Fruit fly (Drosophila melanogaster) whole organism, embryonic: ENCODE data around the gene CG32708.

ENCODE experiments used
- B-H2 ChIP-seq: fragments of 200-800 bp; sonication (Bioruptor generic); optimal IDR thresholded peaks from 2 replicates; lab custom pipeline; 2018; ENCODE audit warnings: missing biosample characterization, mild to moderate bottlenecking, missing genetic modification characterization
- Bdp1 ChIP-seq: fragments of 200-800 bp; sonication (Bioruptor generic); optimal IDR thresholded peaks from 3 replicates; lab custom pipeline; 2016; ENCODE audit warnings: missing biosample characterization, missing genetic modification characterization
- BtbVII ChIP-seq: fragments of 200-800 bp; sonication (Bioruptor generic); optimal IDR thresholded peaks from 3 replicates; lab custom pipeline; 2017; ENCODE audit warnings: missing biosample characterization, mild to moderate bottlenecking, missing genetic modification characterization
- CG10274 ChIP-seq: fragments of 200-800 bp; sonication (Bioruptor generic); optimal IDR thresholded peaks from 3 replicates; lab custom pipeline; 2017; ENCODE audit warnings: missing biosample characterization, mild to moderate bottlenecking, missing genetic modification characterization
- CG10321 ChIP-seq: fragments of 200-800 bp; sonication (Bioruptor generic); IDR thresholded peaks from 2 replicates; pipeline ENCODE4 v1.3.6; 2022; ENCODE audit warnings: missing biosample characterization, missing genetic modification characterization
- CG10366 ChIP-seq: fragments of 200-800 bp; sonication (Bioruptor generic); IDR thresholded peaks from 2 replicates; pipeline ENCODE4 v1.3.6; 2022; ENCODE audit warnings: missing biosample characterization, missing genetic modification characterization
- CG1233 ChIP-seq: fragments of 200-800 bp; sonication (Bioruptor generic); optimal IDR thresholded peaks from 4 replicates; lab custom pipeline; 2018; ENCODE audit warnings: missing biosample characterization, mild to moderate bottlenecking, missing genetic modification characterization
- CG13287 ChIP-seq: fragments of 200-800 bp; sonication (Bioruptor generic); IDR thresholded peaks from 2 replicates; pipeline ENCODE4 v1.3.6; 2022; ENCODE audit warnings: missing biosample characterization, missing genetic modification characterization; ENCODE audit not compliant: partially characterized antibody
- CG14965 ChIP-seq: fragments of 200-800 bp; sonication (Bioruptor generic); optimal IDR thresholded peaks from 2 replicates; lab custom pipeline; 2016; ENCODE audit warnings: missing biosample characterization, missing genetic modification characterization, borderline replicate concordance
- CG15479 ChIP-seq: fragments of 200-800 bp; sonication (Bioruptor generic); optimal IDR thresholded peaks from 3 replicates; lab custom pipeline; 2019; ENCODE audit warnings: missing biosample characterization, mild to moderate bottlenecking, missing genetic modification characterization, moderate library complexity
- CG1647 ChIP-seq: fragments of 200-800 bp; sonication (Bioruptor generic); optimal IDR thresholded peaks from 3 replicates; lab custom pipeline; 2016; ENCODE audit warnings: missing biosample characterization, missing genetic modification characterization
- CG16813 ChIP-seq: fragments of 200-800 bp; sonication (Bioruptor generic); IDR thresholded peaks from 3 replicates; pipeline ENCODE4 v1.3.6; 2022; ENCODE audit warnings: missing biosample characterization, missing genetic modification characterization; ENCODE audit not compliant: partially characterized antibody
- CG17568 ChIP-seq: fragments of 200-800 bp; sonication (Bioruptor generic); optimal IDR thresholded peaks from 2 replicates; lab custom pipeline; 2018; ENCODE audit warnings: missing biosample characterization, mild to moderate bottlenecking, missing genetic modification characterization, moderate library complexity
- CG1792 ChIP-seq: fragments of 200-800 bp; sonication (Bioruptor generic); optimal IDR thresholded peaks from 2 replicates; lab custom pipeline; 2016; ENCODE audit warnings: missing biosample characterization, missing genetic modification characterization
- CG18599 ChIP-seq: fragments of 200-800 bp; sonication (Bioruptor generic); optimal IDR thresholded peaks from 3 replicates; lab custom pipeline; 2017; ENCODE audit warnings: missing biosample characterization, missing genetic modification characterization, mild to moderate bottlenecking, moderate library complexity, missing genetic modification reagents
- CG31441 ChIP-seq: fragments of 200-800 bp; sonication (Bioruptor generic); IDR thresholded peaks from 2 replicates; pipeline ENCODE4 v1.3.6; 2022; ENCODE audit warnings: missing biosample characterization, missing genetic modification characterization
- CG3726 ChIP-seq: fragments of 200-800 bp; sonication (Bioruptor generic); IDR thresholded peaks from 3 replicates; pipeline ENCODE4, ENCODE4 v1.3.6; 2022; ENCODE audit warnings: missing biosample characterization, missing genetic modification characterization
- CG6254 ChIP-seq: fragments of 200-800 bp; sonication (Bioruptor generic); optimal IDR thresholded peaks from 3 replicates; lab custom pipeline; 2017; ENCODE audit warnings: mild to moderate bottlenecking, missing biosample characterization, missing genetic modification reagents, missing genetic modification characterization
- CG6791 ChIP-seq: fragments of 200-800 bp; sonication (Bioruptor generic); IDR thresholded peaks from 3 replicates; pipeline ENCODE4 v1.3.6; 2022; ENCODE audit warnings: missing biosample characterization, missing genetic modification characterization; ENCODE audit not compliant: partially characterized antibody
- CG7786 ChIP-seq: fragments of 200-800 bp; sonication (Bioruptor generic); optimal IDR thresholded peaks from 2 replicates; lab custom pipeline; 2016; ENCODE audit warnings: missing biosample characterization, missing genetic modification characterization
- CG7928 ChIP-seq: fragments of 200-800 bp; sonication (Bioruptor generic); optimal IDR thresholded peaks from 2 replicates; lab custom pipeline; 2017; ENCODE audit warnings: missing biosample characterization, mild to moderate bottlenecking, missing genetic modification characterization
- CG8478 ChIP-seq: fragments of >200 bp; optimal IDR thresholded peaks from 2 replicates; lab custom pipeline; 2018
- CG9797 ChIP-seq: fragments of 200-800 bp; sonication (Bioruptor generic); optimal IDR thresholded peaks from 3 replicates; lab custom pipeline; 2018; ENCODE audit warnings: missing biosample characterization, mild to moderate bottlenecking, missing genetic modification characterization
- CG9817 ChIP-seq: fragments of 200-800 bp; sonication (Bioruptor generic); optimal IDR thresholded peaks from 2 replicates; lab custom pipeline; 2018; ENCODE audit warnings: missing biosample characterization, mild to moderate bottlenecking, missing genetic modification characterization, moderate library complexity
- Elba2 ChIP-seq: fragments of 200-800 bp; sonication (Bioruptor generic); optimal IDR thresholded peaks from 3 replicates; lab custom pipeline; 2016; ENCODE audit warnings: missing biosample characterization, missing genetic modification characterization
- HLH4C ChIP-seq: fragments of 200-800 bp; sonication (Bioruptor generic); IDR thresholded peaks from 3 replicates; pipeline ENCODE4 v1.3.6; 2022; ENCODE audit warnings: missing biosample characterization, missing genetic modification characterization; ENCODE audit not compliant: partially characterized antibody
- HmgZ ChIP-seq: fragments of 200-800 bp; sonication (Bioruptor generic); optimal IDR thresholded peaks from 2 replicates; lab custom pipeline; 2018; ENCODE audit warnings: missing biosample characterization, mild to moderate bottlenecking, missing genetic modification characterization
- Lhr ChIP-seq: fragments of 200-800 bp; sonication (Bioruptor generic); optimal IDR thresholded peaks from 3 replicates; lab custom pipeline; 2017; ENCODE audit warnings: mild to moderate bottlenecking, missing biosample characterization, missing genetic modification reagents, missing genetic modification characterization
- Med ChIP-seq: fragments of 200-800 bp; sonication (Bioruptor generic); peaks from one replicate; lab custom pipeline; 2016; ENCODE audit warnings: missing biosample characterization, missing genetic modification characterization, mild to moderate bottlenecking, inconsistent platforms, moderate library complexity
- Rfx ChIP-seq: fragments of 200-800 bp; sonication (Bioruptor generic); IDR thresholded peaks from 2 replicates; pipeline ENCODE4 v1.3.6; 2022; ENCODE audit warnings: missing biosample characterization, missing genetic modification characterization
- Sox102F ChIP-seq: fragments of 200-800 bp; sonication (Bioruptor generic); optimal IDR thresholded peaks from 2 replicates; lab custom pipeline; 2018; ENCODE audit warnings: missing biosample characterization, mild to moderate bottlenecking, missing genetic modification characterization, moderate library complexity
- Sry-β ChIP-seq: fragments of 200-800 bp; sonication (Bioruptor generic); optimal IDR thresholded peaks from 2 replicates; lab custom pipeline; 2018; ENCODE audit warnings: missing biosample characterization, mild to moderate bottlenecking, missing genetic modification characterization, moderate library complexity
- Taf1 ChIP-seq: fragments of 200-800 bp; sonication (Bioruptor generic); IDR thresholded peaks from 2 replicates; pipeline ENCODE4 v1.3.6; 2022; ENCODE audit warnings: missing biosample characterization, missing genetic modification characterization
- ap ChIP-seq: fragments of 200-800 bp; sonication (Bioruptor generic); IDR thresholded peaks from 2 replicates; pipeline ENCODE4 v1.3.6; 2022; ENCODE audit warnings: missing biosample characterization, missing genetic modification characterization
- cwo ChIP-seq: fragments of 200-800 bp; sonication (Bioruptor generic); optimal IDR thresholded peaks from 3 replicates; lab custom pipeline; 2017; ENCODE audit warnings: missing biosample characterization, missing genetic modification characterization, mild to moderate bottlenecking, moderate library complexity, missing genetic modification reagents
- dimm ChIP-seq: fragments of 200-800 bp; sonication (Bioruptor generic); IDR thresholded peaks from 2 replicates; pipeline ENCODE4 v1.3.6; 2022; ENCODE audit warnings: missing biosample characterization, missing genetic modification characterization
- dm ChIP-seq: fragments of 200-800 bp; sonication (Bioruptor generic); optimal IDR thresholded peaks from 3 replicates; lab custom pipeline; 2016; ENCODE audit warnings: missing biosample characterization, missing genetic modification characterization
- dmrt99B ChIP-seq: fragments of 200-800 bp; sonication (Bioruptor generic); optimal IDR thresholded peaks from 2 replicates; lab custom pipeline; 2018; ENCODE audit warnings: missing biosample characterization, mild to moderate bottlenecking, missing genetic modification characterization, moderate library complexity
- ewg ChIP-seq: fragments of 200-800 bp; sonication (Bioruptor generic); optimal IDR thresholded peaks from 3 replicates; lab custom pipeline; 2017; ENCODE audit warnings: mild to moderate bottlenecking, missing biosample characterization, missing genetic modification reagents, missing genetic modification characterization
- fd102C ChIP-seq: fragments of 200-800 bp; sonication (Bioruptor generic); optimal IDR thresholded peaks from 2 replicates; lab custom pipeline; 2018; ENCODE audit warnings: missing biosample characterization, mild to moderate bottlenecking, missing genetic modification characterization, moderate library complexity
- knrl ChIP-seq: fragments of 200-800 bp; sonication (Bioruptor generic); IDR thresholded peaks from 3 replicates; pipeline ENCODE4 v1.3.6; 2022; ENCODE audit warnings: missing biosample characterization, missing genetic modification characterization; ENCODE audit not compliant: partially characterized antibody
- mld ChIP-seq: fragments of 200-800 bp; sonication (Bioruptor generic); IDR thresholded peaks from 3 replicates; pipeline ENCODE4 v1.3.6; 2022; ENCODE audit warnings: missing biosample characterization, missing genetic modification characterization; ENCODE audit not compliant: partially characterized antibody
- nerfin-1 ChIP-seq: fragments of 200-800 bp; sonication (Bioruptor generic); optimal IDR thresholded peaks from 3 replicates; lab custom pipeline; 2019; ENCODE audit warnings: missing biosample characterization, mild to moderate bottlenecking, missing genetic modification characterization, moderate library complexity
- nmo ChIP-seq: fragments of 200-800 bp; sonication (Bioruptor generic); optimal IDR thresholded peaks from 2 replicates; lab custom pipeline; 2018; ENCODE audit warnings: missing biosample characterization, mild to moderate bottlenecking, missing genetic modification characterization, moderate library complexity
- oc ChIP-seq: fragments of 200-800 bp; sonication (Bioruptor generic); optimal IDR thresholded peaks from 2 replicates; lab custom pipeline; 2018; ENCODE audit warnings: missing biosample characterization, mild to moderate bottlenecking, missing genetic modification characterization, moderate library complexity
- pho ChIP-seq: fragments of 200-800 bp; sonication (Bioruptor generic); optimal IDR thresholded peaks from 2 replicates; lab custom pipeline; 2016; ENCODE audit warnings: missing biosample characterization, missing genetic modification characterization
- psq ChIP-seq: fragments of 200-800 bp; sonication (Bioruptor generic); optimal IDR thresholded peaks from 2 replicates; lab custom pipeline; 2017; ENCODE audit warnings: missing biosample characterization, missing genetic modification characterization
- salm ChIP-seq: fragments of 200-800 bp; sonication (Bioruptor generic); optimal IDR thresholded peaks from 2 replicates; lab custom pipeline; 2018; ENCODE audit warnings: missing biosample characterization, mild to moderate bottlenecking, missing genetic modification characterization
- sens ChIP-seq: fragments of 200-800 bp; sonication (Bioruptor generic); peaks from one replicate; lab custom pipeline; 2016; ENCODE audit warnings: missing biosample characterization, missing genetic modification characterization
- wor ChIP-seq: fragments of 200-800 bp; sonication (Bioruptor generic); IDR thresholded peaks from 2 replicates; pipeline ENCODE4 v1.3.6; 2022; ENCODE audit warnings: missing biosample characterization, missing genetic modification characterization

CG32708 gene

DNA sequence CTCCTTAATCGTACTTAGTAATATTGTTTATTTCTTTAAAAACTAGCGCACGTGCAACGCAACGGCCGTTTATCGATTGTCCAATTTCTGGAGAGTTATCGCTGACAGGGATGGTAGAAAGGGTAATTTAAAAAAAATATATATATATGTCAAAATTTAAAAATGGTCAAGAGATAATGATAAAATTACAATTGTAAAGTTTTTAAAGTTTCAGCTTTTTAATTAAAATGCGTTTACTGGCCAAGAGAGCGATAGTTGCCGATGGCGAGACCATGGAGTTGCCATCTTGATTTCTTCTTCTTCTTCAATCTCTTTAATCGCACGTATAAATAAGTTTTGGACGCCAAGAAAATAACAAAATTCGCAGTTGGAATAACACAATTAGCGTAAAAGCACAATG is 4.8 kb upstream of the CG32708 start, which contains the start of the genes CG7246 and HP1b (continued):
- TF ChIP-seq CG1647 (peak; percentile 1), CG14965 (GFP tag; lab: Kevin White, UChicago) (no peak), pho (peak; percentile 46), CG31441 (peak; percentile 69), CG7928 (GFP tag; lab: Kevin White, UChicago) (peak; percentile 33), CG18599 (peak; percentile 66), psq (GFP tag; lab: Kevin White, UChicago) (no peak), CG16813 (peak; percentile 71), nerfin-1 (tag; lab: Kevin White, UChicago) (peak; percentile 41), CG7786 (GFP tag; lab: Kevin White, UChicago) (no peak), CG1792 (GFP tag; lab: Kevin White, UChicago) (no peak), sens (peak; percentile 89), HLH4C (GFP tag; lab: Robert Waterston, UW) (peak; percentile 67), Lhr (GFP tag; lab: Kevin White, UChicago) (no peak), CG13287 (peak; percentile 83), fd102C (GFP tag; lab: Kevin White, UChicago) (no peak), dm (GFP tag; lab: Kevin White, UChicago) (peak; percentile 27), dmrt99B (tag; lab: Kevin White, UChicago) (peak; percentile 48), CG9797 (GFP tag; lab: Kevin White, UChicago) (no peak), oc (tag; lab: Kevin White, UChicago) (peak; percentile 3), CG6254 (GFP tag; lab: Kevin White, UChicago) (no peak), CG8478 (no peak), CG10321 (GFP tag; lab: Robert Waterston, UW) (no peak), CG6791 (GFP tag; lab: Robert Waterston, UW) (peak; percentile 58; the same call in 1 of the 3 replicates), BtbVII (GFP tag; lab: Kevin White, UChicago) (peak; percentile 50), dimm (GFP tag; lab: Robert Waterston, UW) (no peak), cwo (GFP tag; lab: Kevin White, UChicago) (peak; percentile 77), ap (GFP tag; lab: Robert Waterston, UW) (peak; percentile 58; the same call in 1 of the 2 replicates), CG10366 (GFP tag; lab: Robert Waterston, UW) (peak; percentile 68), CG10274 (GFP tag; lab: Kevin White, UChicago) (no peak), nmo (GFP tag; lab: Kevin White, UChicago) (peak; percentile 77), mld (GFP tag; lab: Robert Waterston, UW) (no peak), CG9817 (tag; lab: Kevin White, UChicago) (peak; percentile 64), Med (GFP tag; lab: Kevin White, UChicago) (peak; percentile 90), ewg (GFP tag; lab: Kevin White, UChicago) (peak; percentile 64), HmgZ (tag; lab: Kevin White, UChicago) (peak; percentile 59), CG3726 (GFP tag; lab: Robert Waterston, UW) (0 out of 3 replicates have a peak, but pooled peaks have one; percentile 39), CG1233 (GFP tag; lab: Kevin White, UChicago) (peak; percentile 14), B-H2 (GFP tag; lab: Kevin White, UChicago) (peak; percentile 69), CG15479 (no peak), knrl (peak; percentile 84), Bdp1 (GFP tag; lab: Kevin White, UChicago) (no peak), Sry-β (GFP tag; lab: Kevin White, UChicago) (peak; percentile 67), Sox102F (GFP tag; lab: Kevin White, UChicago) (peak; percentile 70), Taf1 (GFP tag; lab: Robert Waterston, UW) (peak; percentile 46; the same call in 1 of the 2 replicates), CG17568 (no peak), Elba2 (no peak), Rfx (GFP tag; lab: Robert Waterston, UW) (peak; percentile 86), wor (peak; percentile 36; the same call in 1 of the 2 replicates), salm (no peak)
